Worm (Caenorhabditis elegans): Measurements from ENCODE around the gene dohh-1.

DNA sequence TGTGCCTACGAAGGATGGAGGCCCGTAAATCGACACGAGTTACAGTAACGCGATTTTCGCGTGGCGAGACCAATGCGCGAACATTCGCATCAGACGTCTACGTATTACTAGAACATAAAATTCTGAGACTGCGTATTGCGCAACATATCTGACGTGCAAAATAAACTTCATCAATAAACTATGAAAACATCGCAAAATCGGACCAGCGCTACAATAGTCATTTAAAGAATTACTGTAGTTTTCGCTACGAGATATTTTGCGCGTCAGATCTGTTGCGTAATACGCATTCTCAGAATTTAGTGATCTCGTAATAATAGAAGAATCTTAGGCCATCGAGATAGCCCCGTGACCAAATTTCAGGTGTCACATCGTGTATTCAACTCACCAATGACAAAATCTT, 14.6 kb downstream of the dohh-1 start:
- TF ChIP-seq med-1 (GFP tag; optimal IDR thresholded peaks at IDR 0.05; ENCODE audit: insufficient read depth) (no peak), ztf-29 (GFP tag; IDR thresholded peaks at IDR 0.05) (no peak), cog-1 (tag; optimal IDR thresholded peaks at IDR 0.05) (no peak), ref-1 (GFP tag; conservative IDR thresholded peaks at IDR 0.05) (no peak), flt-1 (GFP tag; IDR thresholded peaks at IDR 0.05) (no peak), T22C8.4 (GFP tag; IDR thresholded peaks at IDR 0.05) (no peak), klf-2 (GFP tag; conservative IDR thresholded peaks at IDR 0.05) (no peak)
